Worm (Caenorhabditis elegans): ENCODE data around the gene sra-4.

- TF ChIP-seq unc-62 (GFP tag; optimal IDR thresholded peaks at IDR 0.05) (no peak), pha-4 (tag; optimal IDR thresholded peaks at IDR 0.05) (no peak), lin-32 (GFP tag; optimal IDR thresholded peaks at IDR 0.05) (no peak), nhr-28 (tag; optimal IDR thresholded peaks at IDR 0.05) (no peak), mab-5 (tag; optimal IDR thresholded peaks at IDR 0.05) (no peak)
Measured at ce11 chrII:9521570-9521969, 21.1 kb downstream of the sra-4 start, which contains the start of gene sra-1.

Measured in whole organism, mixed stage, embryonic.